Fruit fly (Drosophila melanogaster): ENCODE results near the gene CG12523.

The CG12523 gene

DNA sequence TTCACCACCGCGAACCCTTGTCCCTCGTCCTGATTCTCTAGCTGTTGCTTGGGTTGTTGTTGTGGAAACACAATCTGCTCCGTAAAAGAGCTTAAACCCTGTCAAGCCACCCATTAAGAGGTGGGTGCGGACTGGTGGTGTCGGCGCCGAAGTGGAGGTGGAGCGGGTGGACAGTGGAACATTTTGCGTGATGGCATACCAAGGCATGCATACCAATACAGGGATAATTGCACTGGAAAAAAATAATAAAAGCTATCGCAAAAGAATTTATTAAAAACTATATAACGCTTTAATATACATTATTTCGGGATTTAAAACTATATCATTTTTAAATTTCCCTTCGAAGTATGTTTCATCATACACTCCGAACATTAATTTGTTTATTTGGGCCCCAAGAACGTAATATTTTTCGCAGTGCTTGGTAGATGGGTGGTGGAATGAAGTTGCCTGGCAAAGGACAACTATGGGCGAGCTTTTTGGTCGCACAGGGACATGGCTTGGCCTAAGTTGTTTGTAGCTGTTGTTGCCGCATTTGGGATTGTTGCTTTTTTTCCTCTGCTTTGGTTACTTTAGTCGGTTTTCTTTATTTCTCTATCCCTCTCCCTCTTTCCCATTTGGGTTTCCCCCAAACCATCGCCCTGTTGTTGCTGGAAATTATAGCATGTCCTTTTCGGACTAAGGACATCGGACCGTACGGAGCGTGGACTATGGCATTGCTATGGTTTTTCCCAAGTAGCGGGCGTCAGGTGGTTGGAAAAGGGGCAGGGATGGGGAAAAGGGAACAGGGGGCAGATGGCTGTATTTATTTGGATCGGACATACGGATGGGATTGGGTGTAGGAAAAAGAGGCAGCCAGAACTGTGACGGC is 21.6 kb downstream of the CG12523 start:
- no peak for TF ChIP-seq noc (tag; optimal IDR thresholded peaks at IDR 0.05)

DNA sequence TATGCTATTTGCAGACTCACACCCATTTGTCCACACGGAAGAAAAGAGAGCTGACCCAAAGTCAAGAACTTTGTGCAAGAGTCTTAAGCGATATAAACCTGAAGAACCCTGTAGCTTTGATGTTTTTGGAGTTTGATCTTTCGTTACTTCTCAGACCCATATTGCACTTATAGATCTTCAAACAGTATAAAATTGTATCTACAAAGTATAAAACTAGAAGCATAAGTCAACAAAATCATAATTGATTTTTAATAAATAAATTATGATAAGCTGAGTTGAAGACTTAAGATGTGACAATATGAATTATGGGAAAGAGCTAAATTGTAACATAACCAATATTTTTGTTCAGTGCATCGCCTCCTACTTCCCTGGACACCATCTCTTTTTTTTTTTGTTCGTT is 26.4 kb downstream of the CG12523 start:
- TF ChIP-seq noc (tag; optimal IDR thresholded peaks at IDR 0.05) = no peak

DNA sequence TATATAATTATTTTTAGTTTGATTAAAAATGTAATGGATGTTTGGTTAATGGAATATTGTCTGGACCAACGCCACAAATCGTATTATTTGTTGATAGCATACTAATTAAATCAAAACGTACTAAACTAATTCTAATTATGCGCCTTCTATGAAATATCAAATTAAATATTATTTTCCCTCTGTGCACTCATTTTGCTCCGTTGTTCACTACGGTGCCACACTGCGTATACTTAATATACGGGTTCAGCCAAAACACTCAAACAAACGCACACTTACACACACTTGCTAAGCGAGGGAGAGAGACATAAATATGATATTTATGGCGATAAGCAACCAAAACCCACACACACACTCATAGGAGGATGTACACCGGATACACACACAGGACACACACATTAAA is 28.2 kb downstream of the CG12523 start:
- no peak for TF ChIP-seq noc (tag; optimal IDR thresholded peaks at IDR 0.05)

DNA sequence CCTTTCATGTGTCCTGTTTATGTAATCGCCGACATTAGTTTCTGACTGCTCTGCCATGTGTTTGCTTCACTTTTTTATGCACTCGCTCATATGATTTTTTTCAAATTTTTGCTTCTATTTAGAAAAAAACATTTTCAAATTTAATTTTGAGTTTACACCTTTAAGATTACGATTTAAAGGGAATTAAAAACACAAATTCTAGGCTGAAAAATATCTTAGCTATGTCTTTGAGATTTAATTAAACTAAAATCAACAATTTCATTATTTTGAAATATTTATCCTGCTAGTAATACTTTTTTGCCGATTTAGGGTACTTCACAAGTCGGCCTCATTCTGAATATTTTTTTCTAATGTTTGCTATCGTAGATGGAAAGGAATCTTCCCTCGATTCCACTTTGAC is 32.2 kb downstream of the CG12523 start:
- TF ChIP-seq noc (tag; optimal IDR thresholded peaks at IDR 0.05) = no peak

DNA sequence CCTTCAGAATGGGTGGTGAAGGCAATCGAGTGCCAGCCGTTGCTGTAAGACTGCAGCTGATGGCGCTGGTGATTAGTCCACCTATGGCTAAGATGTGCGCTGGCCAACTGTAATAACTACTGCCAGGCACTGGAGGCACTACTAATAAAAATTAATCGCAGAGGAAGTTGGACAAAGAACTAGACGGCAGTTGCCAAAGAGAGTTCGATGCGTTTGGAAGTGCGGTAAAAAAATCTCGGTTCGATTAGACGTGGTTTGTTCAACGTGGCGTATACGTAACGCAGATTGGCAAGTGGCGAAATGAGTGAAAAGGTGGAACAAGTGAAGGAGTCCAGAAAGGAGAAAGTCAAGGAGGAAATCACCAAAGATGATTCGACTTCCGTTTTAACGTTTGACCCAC is 34.2 kb downstream of the CG12523 start, which contains the start of gene tna:
Gene tna (plus strand): TSS at position 301 of the 400 bp plus-strand sequence.
- no peak for TF ChIP-seq noc (tag; optimal IDR thresholded peaks at IDR 0.05)

DNA sequence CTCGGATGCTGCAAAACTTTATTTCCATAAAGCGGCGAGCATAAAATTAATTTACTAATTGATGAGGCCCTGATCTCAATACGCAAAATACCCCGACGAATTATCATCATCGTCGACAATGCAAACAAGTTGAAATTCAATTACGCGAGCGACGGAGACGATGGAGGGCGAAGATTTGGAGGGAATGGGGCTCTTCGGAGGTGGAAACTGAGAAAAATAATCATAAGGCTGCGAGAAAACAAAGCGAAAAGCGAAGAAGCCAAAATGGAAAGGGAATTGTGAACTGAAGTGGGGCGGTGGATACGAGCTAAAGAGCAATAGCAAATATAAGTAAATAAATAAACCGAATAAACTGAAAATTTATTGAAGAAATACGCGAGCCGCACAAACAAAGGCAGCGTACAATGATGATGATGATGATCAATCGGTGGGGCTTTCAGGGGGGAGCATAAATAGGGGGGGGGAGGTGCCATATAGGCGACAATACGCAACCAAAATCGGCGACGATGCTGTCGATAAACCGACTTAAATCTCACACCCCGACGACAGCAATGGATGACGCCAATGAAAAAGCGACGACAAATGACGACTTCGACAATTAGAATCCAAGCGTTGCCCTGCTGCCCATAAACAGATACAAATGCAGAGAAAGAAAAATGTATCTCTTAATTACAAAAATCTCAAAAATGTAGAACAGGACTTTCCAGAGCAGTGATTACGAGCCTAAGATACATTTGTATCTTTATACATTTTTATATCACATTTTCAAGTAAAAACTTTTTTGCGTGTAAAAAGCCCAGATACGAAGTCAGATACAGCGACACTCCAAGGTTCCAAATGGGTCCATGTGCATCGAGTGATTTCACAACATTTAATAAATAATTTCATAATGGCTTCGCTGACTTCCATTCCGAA is 37.1 kb downstream of the CG12523 start:
- TF ChIP-seq noc (tag; optimal IDR thresholded peaks at IDR 0.05) = no peak

DNA sequence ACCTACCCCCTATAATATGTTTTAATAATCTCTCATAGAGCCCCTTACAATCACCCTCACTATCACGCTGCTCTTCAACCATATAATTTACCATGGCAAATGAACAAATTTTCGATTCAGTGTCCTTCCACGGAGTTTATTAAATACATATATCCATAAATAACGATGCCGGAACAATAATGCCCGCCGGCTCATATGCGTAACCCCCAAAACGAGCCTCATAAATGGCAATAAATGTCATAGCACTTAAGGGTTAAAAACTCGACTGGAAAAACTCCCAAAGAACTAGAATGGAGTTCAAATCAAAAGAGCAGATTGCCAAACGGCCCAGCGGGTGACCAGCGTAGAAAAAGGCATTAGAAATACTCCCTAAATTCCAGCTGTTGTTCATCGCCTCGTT is 39.9 kb downstream of the CG12523 start:
- TF ChIP-seq noc (tag; optimal IDR thresholded peaks at IDR 0.05) = no peak

DNA sequence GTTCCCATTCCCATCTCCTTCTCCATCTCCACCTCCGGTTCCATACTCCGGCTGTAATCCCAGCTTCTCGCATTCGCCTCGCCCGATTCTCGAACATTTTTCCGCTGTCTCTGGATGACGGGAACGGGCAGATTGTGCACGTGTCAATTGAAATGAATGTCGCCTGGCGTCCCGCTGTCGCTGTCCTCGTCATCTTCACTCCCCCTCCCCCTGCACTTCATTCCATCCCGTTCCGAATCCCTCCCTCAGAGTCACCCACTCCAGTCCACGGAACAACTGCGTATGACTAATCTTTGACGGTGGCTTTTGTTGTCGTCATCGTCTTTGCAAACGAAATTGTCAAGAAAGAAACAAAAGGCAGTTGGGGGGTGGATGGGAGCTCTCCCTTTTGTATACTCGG is 40.9 kb downstream of the CG12523 start:
- no peak for TF ChIP-seq noc (tag; optimal IDR thresholded peaks at IDR 0.05)

DNA sequence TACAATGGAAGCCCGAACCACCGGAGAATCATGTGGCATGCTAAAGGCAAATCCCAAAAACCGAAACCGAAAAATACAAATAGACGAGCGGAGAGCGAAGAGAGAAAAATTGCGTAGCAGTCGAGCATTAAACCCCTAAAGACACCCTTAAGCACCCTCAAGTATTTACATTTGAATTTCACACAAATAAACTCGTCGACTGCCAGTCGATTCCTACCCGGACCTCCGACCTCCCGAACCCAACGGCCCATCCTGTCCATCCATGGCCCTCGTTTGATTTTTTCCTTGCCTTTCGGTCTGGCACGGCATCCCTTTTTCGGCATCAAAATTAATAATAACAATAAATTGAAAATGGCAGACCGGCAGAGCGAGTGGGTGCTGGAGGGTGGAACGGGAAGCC is 41.8 kb downstream of the CG12523 start:
- no peak for TF ChIP-seq noc (tag; optimal IDR thresholded peaks at IDR 0.05)

DNA sequence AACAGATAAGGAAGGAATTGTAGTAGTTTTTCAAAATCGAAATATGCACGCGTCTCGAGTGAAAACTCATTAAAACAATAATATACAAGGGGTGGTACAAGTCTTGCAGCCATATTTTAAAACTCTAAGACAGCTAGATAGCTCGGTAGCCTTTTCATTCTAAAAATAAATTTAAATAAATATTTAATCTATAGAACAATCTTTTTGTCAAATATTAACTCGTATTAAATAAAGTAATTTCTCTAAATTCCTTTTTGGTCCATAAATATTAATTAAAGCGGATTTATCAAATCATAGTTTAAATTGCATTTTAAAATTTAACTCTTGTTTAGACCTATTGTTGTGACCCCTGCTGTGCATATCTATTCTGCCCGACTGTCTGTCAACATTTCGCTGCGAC is 42.3 kb downstream of the CG12523 start:
- no peak for TF ChIP-seq noc (tag; optimal IDR thresholded peaks at IDR 0.05)

DNA sequence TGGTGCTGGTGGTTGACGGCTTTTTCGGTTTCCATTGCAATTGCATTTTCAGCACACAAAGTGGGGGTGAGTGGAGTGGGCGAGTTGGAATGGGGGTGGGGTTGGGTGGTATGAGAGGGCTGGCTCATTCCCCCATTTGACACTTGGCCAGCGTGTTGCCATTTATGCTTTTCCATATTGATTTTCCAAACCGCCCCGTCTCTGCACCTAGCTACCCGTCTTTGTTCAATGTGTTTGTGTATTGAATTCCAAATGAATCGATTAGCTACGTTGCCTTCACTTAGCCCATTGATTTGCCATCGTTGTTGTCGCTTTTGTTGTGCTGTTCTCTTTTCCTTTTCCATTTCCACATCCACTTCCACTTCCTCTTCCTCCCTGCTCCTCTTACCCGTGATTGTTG is 42.7 kb downstream of the CG12523 start:
- no peak for TF ChIP-seq noc (tag; optimal IDR thresholded peaks at IDR 0.05)

DNA sequence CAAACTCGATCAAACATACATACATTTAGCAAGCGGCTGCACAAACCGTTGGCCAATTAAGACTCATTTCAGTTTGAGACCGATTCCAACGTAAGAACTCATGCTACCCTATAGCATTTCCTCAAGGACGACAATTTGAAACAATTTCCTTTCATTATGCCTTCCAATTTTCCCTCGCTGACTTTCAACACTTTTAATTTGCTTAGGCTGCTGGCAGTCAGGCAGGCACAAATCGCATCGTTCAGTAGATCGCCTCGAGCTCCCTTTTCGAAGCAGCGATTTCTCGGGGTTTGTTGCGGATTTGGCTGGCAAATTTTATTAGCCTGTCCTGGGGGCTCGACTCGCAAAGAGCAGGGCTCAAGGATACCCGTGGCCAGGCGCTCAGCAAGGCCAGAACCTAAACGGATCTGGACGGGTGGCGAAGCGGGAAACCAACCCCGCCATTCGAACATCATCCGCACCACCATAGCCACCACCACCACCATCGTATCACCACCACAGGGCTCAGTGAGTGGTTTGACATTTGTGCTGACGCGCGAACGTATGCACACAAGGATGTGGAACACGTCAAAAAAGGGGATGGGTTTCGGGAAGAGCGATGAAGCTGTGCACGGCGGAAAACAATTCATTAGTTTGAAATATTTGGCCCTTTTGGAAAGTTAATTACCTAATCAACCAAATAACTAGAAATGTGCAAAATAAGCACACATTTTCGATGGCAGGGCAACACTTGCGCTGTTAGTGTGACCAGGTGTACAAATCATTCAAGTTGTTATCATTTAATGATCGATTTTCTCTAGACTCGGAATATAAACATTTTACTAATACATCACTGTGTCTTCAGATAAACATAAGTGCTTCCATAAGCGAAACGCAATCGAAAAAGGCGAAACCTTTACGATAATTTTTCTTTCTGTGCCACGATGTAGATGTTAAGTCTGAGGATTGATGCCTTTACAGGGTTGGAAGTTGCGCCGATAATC is 43.8 kb downstream of the CG12523 start:
- TF ChIP-seq noc (tag; optimal IDR thresholded peaks at IDR 0.05) = no peak

DNA sequence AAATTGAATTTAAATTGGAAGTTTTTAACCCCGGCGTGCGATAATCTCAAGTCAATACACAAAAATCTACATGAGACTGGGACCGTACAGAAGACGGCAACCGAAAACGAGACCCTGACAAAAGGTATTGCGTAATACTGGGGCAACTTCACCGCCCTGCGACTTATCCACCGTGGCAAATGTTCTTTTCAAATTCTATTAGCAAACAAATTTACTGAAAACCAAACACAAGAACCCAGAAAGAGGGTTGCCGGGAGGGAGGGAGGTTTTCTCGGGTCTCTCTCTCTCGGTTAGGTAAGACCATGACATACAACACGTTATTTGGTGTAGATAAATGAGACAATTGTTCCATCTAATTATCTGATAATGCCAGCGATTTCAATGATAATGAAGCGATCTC is 44.8 kb downstream of the CG12523 start:
- TF ChIP-seq noc (tag; optimal IDR thresholded peaks at IDR 0.05) = no peak

DNA sequence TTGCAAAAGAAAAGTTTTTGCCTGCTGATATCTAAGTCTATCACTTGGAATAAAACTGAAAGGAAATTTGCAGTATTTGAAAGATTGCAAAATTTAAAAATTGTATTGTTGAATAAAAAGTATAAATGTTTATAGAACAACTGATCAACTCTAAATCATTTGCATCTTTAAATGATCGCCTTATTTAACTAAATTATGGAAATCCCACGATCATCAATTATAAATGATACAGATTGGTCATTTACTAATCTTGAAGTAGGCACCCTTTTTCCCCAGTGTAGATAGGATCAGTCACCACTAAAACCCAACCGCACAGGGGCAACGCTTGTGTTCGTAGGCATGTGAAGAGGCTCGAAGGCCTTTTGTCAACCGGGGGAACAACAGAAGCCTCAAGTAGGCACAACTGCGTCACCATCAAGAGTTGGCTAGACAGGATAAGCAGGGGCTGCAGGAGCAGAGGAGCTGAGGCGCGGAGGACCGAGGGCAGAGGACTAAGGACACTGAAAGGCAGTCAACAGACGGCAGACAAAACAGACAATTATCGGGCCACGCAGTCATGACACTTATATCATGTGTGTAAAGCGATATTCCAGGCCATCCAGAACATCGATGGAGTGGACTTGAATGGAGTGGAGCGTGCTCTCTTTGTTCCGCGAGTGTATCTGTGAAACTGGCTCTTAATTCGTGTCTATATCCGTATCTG is 47.0 kb downstream of the CG12523 start:
- no peak for TF ChIP-seq noc (tag; optimal IDR thresholded peaks at IDR 0.05)

All from whole organism, larva.